Worm (Caenorhabditis elegans): ENCODE measurements around the gene C38D4.7.

DNA sequence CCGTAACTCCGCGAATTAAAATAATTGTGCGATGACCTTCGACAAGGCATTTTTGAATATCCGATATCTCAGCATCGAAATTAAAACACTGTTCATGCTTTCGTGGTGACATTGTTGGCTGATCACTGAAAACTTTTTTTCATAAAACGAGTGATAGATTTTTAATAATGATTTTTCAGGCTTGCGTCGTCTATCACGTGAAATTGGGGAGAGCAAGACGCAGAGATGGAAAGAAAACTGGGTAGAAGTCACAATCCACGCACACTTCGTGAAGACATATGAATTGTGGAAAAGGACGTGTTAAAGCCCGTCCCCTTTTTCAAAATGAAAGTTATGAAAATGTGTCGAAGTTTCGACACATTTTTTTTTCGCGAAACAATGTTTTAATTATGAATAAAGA is 38.6 kb upstream of the C38D4.7 start, which contains the start of gene nonu-1:
- TF ChIP-seq flt-1 (GFP tag; IDR thresholded peaks at IDR 0.05), result no peak
- TF ChIP-seq ceh-36 (tag; optimal IDR thresholded peaks at IDR 0.05), result no peak
- no peak for TF ChIP-seq ama-1 (optimal IDR thresholded peaks at IDR 0.05)
- TF ChIP-seq ceh-13 (GFP tag; optimal IDR thresholded peaks at IDR 0.05), result no peak
- no peak for TF ChIP-seq aly-1 (tag; optimal IDR thresholded peaks at IDR 0.05)
- TF ChIP-seq hmbx-1 (tag; optimal IDR thresholded peaks at IDR 0.05), result no peak
- TF ChIP-seq pes-1 (GFP tag; IDR thresholded peaks at IDR 0.05), result no peak
- no peak for TF ChIP-seq B0310.2 (tag; optimal IDR thresholded peaks at IDR 0.05)
- no peak for TF ChIP-seq sea-1 (GFP tag; conservative IDR thresholded peaks at IDR 0.05)
- TF ChIP-seq tra-4 (tag; optimal IDR thresholded peaks at IDR 0.05), result no peak
- no peak for TF ChIP-seq ets-7 (tag; optimal IDR thresholded peaks at IDR 0.05)
- no peak for TF ChIP-seq hnd-1 (tag; optimal IDR thresholded peaks at IDR 0.05)
- TF ChIP-seq hmg-4 (GFP tag; optimal IDR thresholded peaks at IDR 0.05), result no peak
- no peak for TF ChIP-seq scrt-1 (GFP tag; IDR thresholded peaks at IDR 0.05)
